Worm (Caenorhabditis elegans): ENCODE data around the gene iffb-1.

DNA sequence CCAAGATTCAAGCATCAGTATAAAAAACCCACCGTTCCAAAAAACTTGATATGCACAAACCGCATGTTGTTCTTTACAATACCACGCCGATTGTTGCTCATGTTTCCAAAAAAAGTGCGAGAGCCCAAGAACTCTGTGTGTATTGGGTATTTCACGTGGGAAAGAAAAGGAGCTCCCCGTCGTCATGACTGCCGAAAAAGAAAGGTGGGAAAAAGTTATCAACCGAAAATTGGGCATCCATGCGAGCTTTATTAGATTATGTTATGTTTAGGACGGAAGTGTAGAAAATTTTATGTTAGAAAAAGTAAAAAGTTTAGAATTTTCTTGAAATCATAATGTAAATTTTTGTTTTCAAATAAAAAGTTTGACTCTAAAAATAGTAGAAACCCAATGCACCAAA is 54.2 kb downstream of the iffb-1 start, which contains the start of gene H04J21.4:
- no peak for TF ChIP-seq klf-2 (GFP tag; conservative IDR thresholded peaks at IDR 0.05)
- no peak for TF ChIP-seq ztf-29 (GFP tag; IDR thresholded peaks at IDR 0.05)
